Worm (Caenorhabditis elegans) whole organism, L4 larva: Measurements from ENCODE around the gene ref-1.

Experiments
- D1046.2 ChIP-seq: fragments of 200-800 bp; sonication (Bioruptor generic); IDR thresholded peaks from 2 replicates; pipeline ENCODE4 v1.3.6; 2022; ENCODE audit warnings: missing genetic modification characterization, missing compliant biosample characterization
- F44E2.7 ChIP-seq: fragments of 200-800 bp; sonication (Bioruptor generic); IDR thresholded peaks from 2 replicates; pipeline ENCODE4 v2.1.2; 2022; ENCODE audit warnings: missing genetic modification characterization, missing compliant biosample characterization
- T20F7.1 ChIP-seq: fragments of 200-800 bp; sonication (Bioruptor generic); optimal IDR thresholded peaks from 2 replicates; lab custom pipeline; 2018; ENCODE audit warnings: mild to moderate bottlenecking, missing genetic modification characterization, missing compliant biosample characterization
- T26A8.4 ChIP-seq: fragments of 200-800 bp; sonication (Bioruptor generic); IDR thresholded peaks from 2 replicates; pipeline ENCODE4 v1.3.6; 2022; ENCODE audit warnings: missing genetic modification characterization, missing compliant biosample characterization
- Y105C5A.15 ChIP-seq: fragments of 200-800 bp; sonication (Bioruptor generic); IDR thresholded peaks from 2 replicates; pipeline ENCODE4 v1.3.6; 2022; ENCODE audit warnings: missing genetic modification characterization, missing compliant biosample characterization
- ZK546.5 ChIP-seq, 2 experiments: sonication (generic microtip); optimal IDR thresholded peaks; 2 replicates each; lab custom pipeline; 2017; ENCODE audit warnings: missing biosample characterization in 2 of 2, missing genetic modification characterization in 2 of 2
- attf-4 ChIP-seq: sonication (generic microtip); optimal IDR thresholded peaks from 3 replicates; lab custom pipeline; 2017; ENCODE audit warnings: missing biosample characterization, missing genetic modification characterization
- ceh-62 ChIP-seq: sonication (generic microtip); optimal IDR thresholded peaks from 2 replicates; lab custom pipeline; 2017; ENCODE audit warnings: missing biosample characterization, missing genetic modification characterization
- ceh-82 ChIP-seq: sonication (generic microtip); optimal IDR thresholded peaks from 2 replicates; lab custom pipeline; 2017; ENCODE audit warnings: missing biosample characterization, missing genetic modification characterization
- daf-16 ChIP-seq, 3 experiments: sonication (generic microtip); optimal IDR thresholded peaks; 2 replicates each; lab custom pipeline; 2016 to 2017; ENCODE audit warnings: missing genetic modification characterization in 3 of 3, missing genetic modification reagents in 3 of 3, mild to moderate bottlenecking in 2 of 3, missing compliant biosample characterization in 2 of 3, missing biosample characterization in 1 of 3, moderate library complexity in 1 of 3
- dmd-6 ChIP-seq: fragments of 200-800 bp; sonication (Bioruptor generic); IDR thresholded peaks from 2 replicates; pipeline ENCODE4 v1.3.6; 2022; ENCODE audit warnings: missing genetic modification reagents, missing genetic modification characterization, missing compliant biosample characterization
- dmd-8 ChIP-seq: fragments of 200-800 bp; sonication (Bioruptor generic); IDR thresholded peaks from 2 replicates; pipeline ENCODE4 v1.3.6; 2022; ENCODE audit warnings: missing genetic modification characterization, missing compliant biosample characterization
- duxl-1 ChIP-seq: sonication (generic microtip); optimal IDR thresholded peaks from 2 replicates; lab custom pipeline; 2016; ENCODE audit warnings: mild to moderate bottlenecking, missing genetic modification characterization, moderate library complexity, missing compliant biosample characterization; ENCODE audit not compliant: poor library complexity
- dve-1 ChIP-seq: sonication (generic microtip); optimal IDR thresholded peaks from 2 replicates; lab custom pipeline; 2017; ENCODE audit warnings: antibody characterized with exemption, mild to moderate bottlenecking, missing genetic modification characterization, missing compliant biosample characterization; ENCODE audit not compliant: insufficient read depth
- egl-27 ChIP-seq: sonication (generic microtip); optimal IDR thresholded peaks from 3 replicates; lab custom pipeline; 2017; ENCODE audit warnings: missing biosample characterization, missing genetic modification reagents, missing genetic modification characterization
- egl-43 ChIP-seq: fragments of 200-800 bp; sonication (Bioruptor generic); IDR thresholded peaks from 2 replicates; pipeline ENCODE4 v1.3.6; 2022; ENCODE audit warnings: missing genetic modification reagents, missing genetic modification characterization, missing compliant biosample characterization
- fkh-10 ChIP-seq: fragments of 150-350 bp; optimal IDR thresholded peaks from 2 replicates; lab custom pipeline; 2014; ENCODE audit warnings: missing biosample characterization, missing genetic modification reagents, missing genetic modification characterization
- gei-8 ChIP-seq: fragments of 200-800 bp; sonication (Bioruptor generic); optimal IDR thresholded peaks from 2 replicates; lab custom pipeline; 2018; ENCODE audit warnings: mild to moderate bottlenecking, missing genetic modification characterization, missing compliant biosample characterization
- hif-1 ChIP-seq, 2 experiments: sonication (generic microtip); optimal IDR thresholded peaks; 2 replicates each; lab custom pipeline; 2016 to 2017; ENCODE audit warnings: missing compliant biosample characterization in 2 of 2, missing genetic modification characterization in 2 of 2, missing genetic modification reagents in 2 of 2, missing genotype in 2 of 2, mild to moderate bottlenecking in 1 of 2
- hmg-1.1 ChIP-seq: fragments of 200-800 bp; sonication (Bioruptor generic); IDR thresholded peaks from 2 replicates; pipeline ENCODE4 v1.3.6; 2022; ENCODE audit warnings: missing genetic modification reagents, missing genetic modification characterization, missing compliant biosample characterization
- jun-1 ChIP-seq: fragments of 150-350 bp; optimal IDR thresholded peaks from 2 replicates; lab custom pipeline; 2014; ENCODE audit warnings: missing biosample characterization, missing genetic modification reagents, missing genetic modification characterization
- lim-7 ChIP-seq: fragments of 200-800 bp; sonication (Bioruptor generic); IDR thresholded peaks from 2 replicates; pipeline ENCODE4 v1.3.6; 2022; ENCODE audit warnings: missing genetic modification characterization, missing compliant biosample characterization
- lin-1 ChIP-seq: fragments of 200-800 bp; sonication (Bioruptor generic); IDR thresholded peaks from 2 replicates; pipeline ENCODE4 v1.3.6; 2022; ENCODE audit warnings: missing genetic modification reagents, missing genetic modification characterization, missing compliant biosample characterization
- lin-13 ChIP-seq: fragments of 150-350 bp; optimal IDR thresholded peaks from 2 replicates; lab custom pipeline; 2014; ENCODE audit warnings: missing biosample characterization, missing genetic modification reagents, missing genetic modification characterization
- lin-15B ChIP-seq: fragments of 150-350 bp; sonication (generic microtip); optimal IDR thresholded peaks from 3 replicates; lab custom pipeline; 2014; ENCODE audit warnings: missing biosample characterization, missing genetic modification characterization
- lin-29 ChIP-seq: fragments of 200-800 bp; sonication (Bioruptor generic); IDR thresholded peaks from 2 replicates; pipeline ENCODE4 v1.3.6; 2022; ENCODE audit warnings: missing genetic modification reagents, missing genetic modification characterization, missing compliant biosample characterization
- lin-38 ChIP-seq: fragments of 200-800 bp; sonication (Bioruptor generic); IDR thresholded peaks from 2 replicates; pipeline ENCODE4 v1.3.6; 2022; ENCODE audit warnings: missing genetic modification reagents, missing genetic modification characterization, missing compliant biosample characterization
- lir-3 ChIP-seq: sonication (generic microtip); optimal IDR thresholded peaks from 2 replicates; lab custom pipeline; 2016; ENCODE audit warnings: mild to moderate bottlenecking, missing genetic modification characterization, missing compliant biosample characterization
- lsy-2 ChIP-seq, 2 experiments: fragments of 150-350 bp in 1 of 2; sonication (generic microtip) in 1 of 2; optimal IDR thresholded peaks; 2 replicates each; lab custom pipeline; 2014 to 2017; ENCODE audit warnings: missing biosample characterization in 2 of 2, missing genetic modification characterization in 2 of 2
- madf-5 ChIP-seq, 2 experiments: fragments of 200-800 bp; sonication (Bioruptor generic); IDR thresholded peaks; 2 replicates each; pipeline ENCODE4 v1.3.6; 2022; ENCODE audit warnings: missing compliant biosample characterization in 2 of 2, missing genetic modification characterization in 2 of 2
- mdl-1 ChIP-seq, 2 experiments: fragments of 150-350 bp in 1 of 2; sonication (generic microtip) in 1 of 2; optimal IDR thresholded peaks; 2 replicates each; lab custom pipeline; 2014 to 2017; ENCODE audit warnings: missing biosample characterization in 2 of 2, missing genetic modification characterization in 2 of 2
- mdt-29 ChIP-seq: fragments of 200-800 bp; sonication (Bioruptor generic); IDR thresholded peaks from 2 replicates; pipeline ENCODE4 v1.3.6; 2022; ENCODE audit warnings: missing genetic modification reagents, missing genetic modification characterization, missing compliant biosample characterization
- mep-1 ChIP-seq: fragments of 150-350 bp; sonication (generic microtip); optimal IDR thresholded peaks from 3 replicates; lab custom pipeline; 2014; ENCODE audit warnings: missing biosample characterization, missing genetic modification characterization
- mxl-2 ChIP-seq: fragments of 200-800 bp; sonication (Bioruptor generic); conservative IDR thresholded peaks from 2 replicates; pipeline ENCODE4 v1.3.6; 2022; ENCODE audit warnings: missing genetic modification reagents, missing genetic modification characterization, missing compliant biosample characterization
- mxl-3 ChIP-seq: fragments of 200-800 bp; sonication (Bioruptor generic); optimal IDR thresholded peaks from 2 replicates; lab custom pipeline; 2018; ENCODE audit warnings: mild to moderate bottlenecking, missing genetic modification characterization, missing compliant biosample characterization
- nhr-10 ChIP-seq: fragments of 150-350 bp; optimal IDR thresholded peaks from 2 replicates; lab custom pipeline; 2014; ENCODE audit warnings: missing biosample characterization, missing genetic modification characterization
- nhr-25 ChIP-seq: sonication (generic microtip); optimal IDR thresholded peaks from 2 replicates; lab custom pipeline; 2017; ENCODE audit warnings: missing genetic modification characterization, mild to moderate bottlenecking, missing compliant biosample characterization, antibody characterized with exemption, moderate library complexity, borderline replicate concordance; ENCODE audit not compliant: insufficient read depth
- php-3 ChIP-seq: fragments of 200-800 bp; sonication (Bioruptor generic); IDR thresholded peaks from 2 replicates; pipeline ENCODE4 v1.3.6; 2022; ENCODE audit warnings: missing genetic modification reagents, missing genetic modification characterization, missing compliant biosample characterization
- saeg-2 ChIP-seq: fragments of 200-800 bp; sonication (Bioruptor generic); IDR thresholded peaks from 2 replicates; pipeline ENCODE4 v1.3.6; 2022; ENCODE audit warnings: missing genetic modification reagents, missing genetic modification characterization, missing compliant biosample characterization
- set-16 ChIP-seq: fragments of 200-800 bp; sonication (Bioruptor generic); IDR thresholded peaks from 2 replicates; pipeline ENCODE4 v1.3.6; 2022; ENCODE audit warnings: missing genetic modification reagents, missing genetic modification characterization, missing compliant biosample characterization
- skn-1 ChIP-seq: fragments of 150-350 bp; optimal IDR thresholded peaks from 2 replicates; lab custom pipeline; 2014; ENCODE audit warnings: missing biosample characterization, missing genetic modification characterization
- snpc-1.2 ChIP-seq: fragments of 200-800 bp; sonication (Bioruptor generic); IDR thresholded peaks from 2 replicates; pipeline ENCODE4 v1.3.6; 2022; ENCODE audit warnings: missing genetic modification reagents, missing genetic modification characterization, missing compliant biosample characterization
- spr-1 ChIP-seq: sonication (generic microtip); optimal IDR thresholded peaks from 2 replicates; lab custom pipeline; 2016; ENCODE audit warnings: mild to moderate bottlenecking, missing genetic modification characterization, missing compliant biosample characterization
- spr-3 ChIP-seq: fragments of 200-800 bp; sonication (Bioruptor generic); optimal IDR thresholded peaks from 2 replicates; lab custom pipeline; 2018; ENCODE audit warnings: mild to moderate bottlenecking, missing genetic modification characterization, missing compliant biosample characterization
- tag-97 ChIP-seq: fragments of 200-800 bp; sonication (Bioruptor generic); IDR thresholded peaks from 2 replicates; pipeline ENCODE4 v1.3.6; 2022; ENCODE audit warnings: missing genetic modification characterization, missing compliant biosample characterization
- unc-39 ChIP-seq: sonication (generic microtip); optimal IDR thresholded peaks from 2 replicates; lab custom pipeline; 2017; ENCODE audit warnings: missing biosample characterization, missing genetic modification characterization
- unc-62 ChIP-seq, 3 experiments: fragments of 150-350 bp in 1 of 3; sonication (generic microtip); optimal IDR thresholded peaks in 2 of 3; peaks in 1 of 3; 1 replicate in 1 of 3; 2 replicates in 2 of 3; lab custom pipeline; 2014 to 2017; ENCODE audit warnings: missing biosample characterization in 3 of 3, missing genetic modification characterization in 3 of 3, missing genetic modification reagents in 3 of 3, missing genotype in 1 of 3
- zfp-3 ChIP-seq: fragments of 200-800 bp; sonication (Bioruptor generic); conservative IDR thresholded peaks from 2 replicates; pipeline ENCODE4 v1.3.6; 2022; ENCODE audit warnings: missing genetic modification reagents, missing genetic modification characterization, missing compliant biosample characterization

ref-1 gene

DNA sequence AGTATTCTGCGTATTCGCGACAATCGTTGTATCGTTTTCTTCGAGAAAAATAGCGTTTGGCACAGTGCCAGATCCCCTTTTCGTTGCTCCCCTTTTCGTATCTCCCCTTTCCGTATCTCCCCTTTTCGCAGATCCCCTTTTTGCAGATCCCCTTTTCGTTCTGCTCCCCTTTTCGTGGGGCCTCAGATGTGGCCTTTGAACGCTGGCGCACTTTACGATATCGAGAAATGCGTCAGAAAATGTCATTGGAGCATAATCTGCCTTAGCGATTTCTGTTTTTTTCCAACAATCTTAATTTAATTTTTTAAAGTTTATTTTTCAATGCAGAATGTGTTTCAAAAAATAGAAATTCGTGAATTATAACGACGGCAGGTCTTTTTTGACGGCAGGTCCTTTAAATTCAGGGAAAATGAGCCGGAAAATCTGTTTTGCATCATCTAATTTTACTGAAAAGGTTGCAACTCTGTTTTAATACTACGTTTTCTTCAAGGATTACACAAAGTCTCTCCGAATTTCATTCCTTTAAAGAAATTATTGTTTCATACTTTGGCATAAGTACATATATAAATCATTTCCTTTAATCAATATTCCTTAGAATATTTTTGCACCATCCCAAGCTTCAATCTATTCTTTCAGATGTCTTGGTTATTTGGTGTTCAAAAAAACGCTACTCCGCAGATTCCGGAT is 30.2 kb downstream of the ref-1 start, which contains the start of gene atad-3 (continued):
- TF ChIP-seq mdt-29, result peak; percentile 75
- TF ChIP-seq set-16 (GFP tag; lab: Robert Waterston, UW), result peak; percentile 58
- TF ChIP-seq egl-27 (tag; lab: Kevin White, UChicago), result no peak
- TF ChIP-seq attf-4 (tag; lab: Kevin White, UChicago), result no peak
- TF ChIP-seq spr-1 (tag; lab: Kevin White, UChicago), result peak; percentile 74
- TF ChIP-seq gei-8 (GFP tag; lab: Kevin White, UChicago), result no peak
- peak; percentile 97 for TF ChIP-seq D1046.2 (GFP tag; lab: Robert Waterston, UW)
- TF ChIP-seq lim-7 (GFP tag; lab: Robert Waterston, UW), result peak; percentile 79
- peak; percentile 33 for TF ChIP-seq lin-15B
- peak; percentile 82 for TF ChIP-seq php-3 (GFP tag; lab: Robert Waterston, UW)
- TF ChIP-seq ceh-62, result no peak
- no peak for TF ChIP-seq T20F7.1 (GFP tag; lab: Kevin White, UChicago)
- peak; percentile 67 for TF ChIP-seq duxl-1 (tag; lab: Kevin White, UChicago)
- no peak for TF ChIP-seq ZK546.5 (tag; optimal IDR thresholded peaks at IDR 0.05; lab: Kevin White, UChicago)
- 0 out of 2 replicates have a peak, but pooled peaks have one; percentile 66 for TF ChIP-seq tag-97 (GFP tag; lab: Robert Waterston, UW)
- no peak for TF ChIP-seq spr-3
- peak; percentile 59; the same call in 1 of the 2 replicates for TF ChIP-seq Y105C5A.15
- peak in 1 of 2 experiments; percentile 37 for TF ChIP-seq daf-16 (GFP tag; optimal IDR thresholded peaks at IDR 0.05; lab: Kevin White, UChicago)
- peak; percentile 24 for TF ChIP-seq daf-16 (tag; optimal IDR thresholded peaks at IDR 0.05; lab: Kevin White, UChicago)
- TF ChIP-seq egl-43 (GFP tag; lab: Robert Waterston, UW), result peak; percentile 95
- peak; percentile 71 for TF ChIP-seq lin-13 (GFP tag; lab: Kevin White, UChicago)
- TF ChIP-seq hif-1 (tag; optimal IDR thresholded peaks at IDR 0.05; lab: Kevin White, UChicago), result peak in 1 of 2 experiments; percentile 92
- peak; percentile 59; the same call in 1 of the 2 replicates for TF ChIP-seq lin-1 (GFP tag; lab: Robert Waterston, UW)
- peak; percentile 79 to 91 for TF ChIP-seq lsy-2 (tag; optimal IDR thresholded peaks at IDR 0.05; lab: Kevin White, UChicago)
- TF ChIP-seq jun-1, result peak; percentile 46
- no peak for TF ChIP-seq nhr-25 (tag; lab: Kevin White, UChicago)
- peak; percentile 26 for TF ChIP-seq lir-3
- no peak for TF ChIP-seq unc-39 (tag; lab: Kevin White, UChicago)
- peak; percentile 92 for TF ChIP-seq T26A8.4
- TF ChIP-seq unc-62 (GFP tag; optimal IDR thresholded peaks at IDR 0.05 in 1 of 2; lab: Kevin White, UChicago), result no peak
- TF ChIP-seq unc-62 (tag; optimal IDR thresholded peaks at IDR 0.05; lab: Kevin White, UChicago), result no peak
- TF ChIP-seq snpc-1.2 (GFP tag; lab: Robert Waterston, UW), result peak; percentile 85
- TF ChIP-seq dve-1, result peak; percentile 75
- peak; percentile 95 for TF ChIP-seq lin-38
- TF ChIP-seq zfp-3 (GFP tag; lab: Robert Waterston, UW), result peak; percentile 92
- peak; percentile 48 for TF ChIP-seq fkh-10 (GFP tag; lab: Kevin White, UChicago)
- TF ChIP-seq ceh-82 (tag; lab: Kevin White, UChicago), result no peak
- TF ChIP-seq lin-29 (GFP tag; lab: Robert Waterston, UW), result peak; percentile 80; the same call in 1 of the 2 replicates
- TF ChIP-seq mep-1 (tag; lab: Kevin White, UChicago), result peak; percentile 92
- TF ChIP-seq madf-5 (GFP tag; IDR thresholded peaks at IDR 0.05; lab: Robert Waterston, UW), result peak; percentile 91 to 96; a peak in 3 of 4 replicates
- TF ChIP-seq mxl-3 (GFP tag; lab: Kevin White, UChicago), result peak; percentile 81
- TF ChIP-seq dmd-6 (GFP tag; lab: Robert Waterston, UW), result peak; percentile 97
- TF ChIP-seq hmg-1.1 (GFP tag; lab: Robert Waterston, UW), result peak; percentile 98
- TF ChIP-seq dmd-8 (GFP tag; lab: Robert Waterston, UW), result peak; percentile 84
- TF ChIP-seq mdl-1 (tag; optimal IDR thresholded peaks at IDR 0.05; lab: Kevin White, UChicago), result peak in 1 of 2 experiments; percentile 48
- TF ChIP-seq skn-1 (tag; lab: Kevin White, UChicago), result no peak
- peak; percentile 25 for TF ChIP-seq nhr-10
- peak; percentile 84 for TF ChIP-seq saeg-2 (GFP tag; lab: Robert Waterston, UW)
- peak; percentile 82 for TF ChIP-seq mxl-2
- TF ChIP-seq F44E2.7 (GFP tag; lab: Robert Waterston, UW), result 0 out of 2 replicates have a peak, but pooled peaks have one; percentile 39
